Worm (Caenorhabditis elegans): ENCODE results near the gene srbc-16.

- TF ChIP-seq snpc-4 (tag; optimal IDR thresholded peaks at IDR 0.05) (no peak), skn-1 (tag; optimal IDR thresholded peaks at IDR 0.05) (no peak), nhr-77 (tag; optimal IDR thresholded peaks at IDR 0.05) (no peak), pha-4 (tag; optimal IDR thresholded peaks at IDR 0.05) (no peak)
Observed at ce11 chrV:2166679-2167078, 15.2 kb upstream of the srbc-16 start, which contains the start of gene srbc-19.

Measured in whole organism, L3 larva.